Worm (Caenorhabditis elegans): Measurements from ENCODE around the gene T10G3.1.

DNA sequence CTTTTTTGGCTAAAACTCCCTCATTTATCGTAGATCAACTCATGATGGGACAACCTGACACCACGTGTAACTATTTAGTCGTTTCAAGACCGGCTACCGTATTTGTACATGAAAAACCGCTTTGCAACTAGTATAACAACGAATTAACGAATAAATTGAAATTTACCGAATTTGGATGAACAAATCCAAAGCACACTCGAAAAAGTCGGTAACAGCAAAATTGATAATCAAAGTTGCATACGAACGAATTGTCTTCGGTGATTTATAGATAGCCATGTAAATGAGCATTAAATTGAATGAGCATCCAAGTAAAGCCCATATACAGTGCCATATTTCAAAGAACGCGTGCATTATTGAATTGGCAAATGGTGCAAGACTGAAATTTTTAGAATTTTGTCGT, 41.1 kb downstream of the T10G3.1 start, which contains the start of gene srd-17:
- TF ChIP-seq madf-8 (GFP tag; conservative IDR thresholded peaks at IDR 0.05) (no peak), hlh-12 (tag; optimal IDR thresholded peaks at IDR 0.05) (no peak), sdz-38 (tag; optimal IDR thresholded peaks at IDR 0.05) (no peak), pha-4 (tag; optimal IDR thresholded peaks at IDR 0.05) (no peak)

All from whole organism, young adult.